Worm (Caenorhabditis elegans): Measurements from ENCODE around the gene lgc-37.
A peak's percentile ranks its signal among the peaks of the same experiment; 100 is the strongest.

Gene lgc-37

ce11 chrIII:12806712-12807111, 21.8 kb downstream of the lgc-37 start, which contains the start of gene BE10.5:
TSS of gene BE10.5 (minus strand) at chrIII:12806812.
- TF ChIP-seq cey-2 (tag; optimal IDR thresholded peaks at IDR 0.05; ENCODE audit: borderline replicate concordance, insufficient read depth) (no peak), lir-3 (tag; optimal IDR thresholded peaks at IDR 0.05) (no peak), T26A8.4 (GFP tag; IDR thresholded peaks at IDR 0.05) (no peak), daf-16 (GFP tag; optimal IDR thresholded peaks at IDR 0.05) (no peak), daf-16 (tag; optimal IDR thresholded peaks at IDR 0.05) (no peak), fkh-10 (GFP tag; optimal IDR thresholded peaks at IDR 0.05) (no peak), lin-1 (GFP tag; IDR thresholded peaks at IDR 0.05) (no peak), R02D3.7 (tag; optimal IDR thresholded peaks at IDR 0.05) (no peak), ceh-20 (GFP tag; IDR thresholded peaks at IDR 0.05) (no peak)

ce11 chrIII:12807726-12808125, 22.8 kb downstream of the lgc-37 start, which contains the start of gene BE10.3:
TSS of gene BE10.3 (plus strand) at chrIII:12808026.
- no peak for TF ChIP-seq lim-7 (GFP tag; IDR thresholded peaks at IDR 0.05)
- no peak for TF ChIP-seq madf-5 (GFP tag; IDR thresholded peaks at IDR 0.05)
- TF ChIP-seq ceh-82 (tag; optimal IDR thresholded peaks at IDR 0.05): no peak
- no peak for TF ChIP-seq zip-11 (GFP tag; IDR thresholded peaks at IDR 0.05)
- no peak for TF ChIP-seq aha-1 (tag)
- TF ChIP-seq php-3 (GFP tag; IDR thresholded peaks at IDR 0.05): no peak
- TF ChIP-seq F26F4.8 (GFP tag; conservative IDR thresholded peaks at IDR 0.05): no peak
- no peak for TF ChIP-seq pqm-1 (tag; optimal IDR thresholded peaks at IDR 0.05)
- TF ChIP-seq attf-4 (tag; optimal IDR thresholded peaks at IDR 0.05): no peak

- TF ChIP-seq ceh-28 (tag; optimal IDR thresholded peaks at IDR 0.05) (no peak), pha-4 (GFP tag; IDR thresholded peaks at IDR 0.05) (no peak), pha-4 (tag; optimal IDR thresholded peaks at IDR 0.05) (no peak), dve-1 (tag; optimal IDR thresholded peaks at IDR 0.05; ENCODE audit: insufficient read depth) (no peak), snpc-4 (tag; optimal IDR thresholded peaks at IDR 0.05) (no peak), ceh-32 (tag; optimal IDR thresholded peaks at IDR 0.05; ENCODE audit: poor library complexity) (no peak), aha-1 (tag) (no peak), ceh-82 (tag; optimal IDR thresholded peaks at IDR 0.05) (no peak)
Measured at ce11 chrIII:12813193-12813592, 28.2 kb downstream of the lgc-37 start, which contains the start of gene BE10.4. TSS of gene BE10.4 (plus strand) at chrIII:12813493.

- TF ChIP-seq nhr-77 (tag; optimal IDR thresholded peaks at IDR 0.05) (no peak), php-3 (GFP tag; IDR thresholded peaks at IDR 0.05) (no peak), vab-7 (GFP tag; IDR thresholded peaks at IDR 0.05) (no peak), daf-12 (tag; optimal IDR thresholded peaks at IDR 0.05) (no peak), arid-1 (GFP tag; conservative IDR thresholded peaks at IDR 0.05) (no peak), lsy-2 (tag; optimal IDR thresholded peaks at IDR 0.05) (peak in 1 of 2 experiments; percentile 31), nhr-111 (GFP tag; optimal IDR thresholded peaks at IDR 0.05) (no peak), lin-1 (GFP tag; IDR thresholded peaks at IDR 0.05) (no peak), nhr-48 (tag; optimal IDR thresholded peaks at IDR 0.05) (no peak), nhr-11 (tag; optimal IDR thresholded peaks at IDR 0.05) (no peak), nhr-10 (tag; optimal IDR thresholded peaks at IDR 0.05) (no peak), jun-1 (tag; optimal IDR thresholded peaks at IDR 0.05) (no peak), nhr-28 (tag; optimal IDR thresholded peaks at IDR 0.05) (no peak), ceh-20 (GFP tag; IDR thresholded peaks at IDR 0.05) (no peak), ceh-62 (tag; optimal IDR thresholded peaks at IDR 0.05) (no peak), ceh-44 (GFP tag; IDR thresholded peaks at IDR 0.05) (no peak), lin-13 (GFP tag; optimal IDR thresholded peaks at IDR 0.05) (no peak), Y105C5A.15 (GFP tag; IDR thresholded peaks at IDR 0.05) (no peak), lin-39 (tag; optimal IDR thresholded peaks at IDR 0.05) (no peak), ctbp-1 (GFP tag; IDR thresholded peaks at IDR 0.05) (no peak), Y48G9A.11 (GFP tag; IDR thresholded peaks at IDR 0.05) (peak; percentile 94), lir-3 (tag; optimal IDR thresholded peaks at IDR 0.05) (no peak), dve-1 (tag; optimal IDR thresholded peaks at IDR 0.05; ENCODE audit: insufficient read depth) (no peak), ces-1 (GFP tag; optimal IDR thresholded peaks at IDR 0.05) (no peak), daf-8 (GFP tag; IDR thresholded peaks at IDR 0.05) (no peak), egl-27 (tag; optimal IDR thresholded peaks at IDR 0.05) (no peak), zip-11 (GFP tag; IDR thresholded peaks at IDR 0.05) (no peak), unc-130 (GFP tag; optimal IDR thresholded peaks at IDR 0.05) (no peak), saeg-2 (GFP tag; IDR thresholded peaks at IDR 0.05) (no peak)
Measured at ce11 chrIII:12818050-12818738, 33.2 kb downstream of the lgc-37 start, which contains the start of gene arx-5. TSS of gene arx-5 (minus strand) at chrIII:12818100.

All from whole organism, L4 larva.